Worm (Caenorhabditis elegans): ENCODE data around the gene nuo-4.
"Not testable (repeated sequence)": the region's sequence is repeated elsewhere in the genome, so short reads cannot be mapped to it uniquely, and the experiment has no call there.

The nuo-4 gene

DNA sequence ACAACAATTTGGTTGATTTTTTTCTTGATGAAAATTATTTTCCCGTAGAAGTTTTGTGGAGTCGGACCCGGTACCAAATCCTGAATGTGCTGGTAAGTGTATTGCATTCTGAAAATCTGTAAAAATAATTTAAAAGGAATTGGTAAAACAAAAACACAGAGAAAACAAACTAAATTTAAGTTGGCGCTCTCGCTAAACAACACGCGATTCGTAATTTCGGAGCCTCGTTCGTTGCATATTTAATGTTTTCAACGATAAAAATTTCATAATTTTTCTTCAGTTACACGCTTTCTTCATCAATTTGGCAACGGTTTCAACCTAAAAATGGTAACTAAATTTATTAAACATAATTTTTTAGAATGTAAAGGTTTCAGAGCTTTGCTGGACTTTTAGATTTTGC lies 25.1 kb downstream of the nuo-4 start, which contains the start of the genes pot-1 and ggtb-1 (continued):
- TF ChIP-seq vab-15 (tag; optimal IDR thresholded peaks at IDR 0.05) (no peak), pag-3 (tag; optimal IDR thresholded peaks at IDR 0.05; ENCODE audit: borderline replicate concordance, insufficient read depth) (no peak), ceh-8 (GFP tag; optimal IDR thresholded peaks at IDR 0.05) (no peak), Y116A8C.19 (tag; optimal IDR thresholded peaks at IDR 0.05; ENCODE audit: borderline replicate concordance) (no peak), nhr-71 (tag; optimal IDR thresholded peaks at IDR 0.05) (no peak), snu-23 (GFP tag; optimal IDR thresholded peaks at IDR 0.05) (peak; percentile 34), skn-1 (tag; optimal IDR thresholded peaks at IDR 0.05) (peak; percentile 21), nhr-20 (tag; optimal IDR thresholded peaks at IDR 0.05) (no peak), xbp-1 (tag; optimal IDR thresholded peaks at IDR 0.05) (no peak), ces-1 (GFP tag; optimal IDR thresholded peaks at IDR 0.05) (no peak), lsy-2 (tag; optimal IDR thresholded peaks at IDR 0.05) (peak in 1 of 2 experiments; percentile 62), mef-2 (tag; optimal IDR thresholded peaks at IDR 0.05) (no peak), nhr-19 (GFP tag; conservative IDR thresholded peaks at IDR 0.05) (no peak), efl-3 (GFP tag; optimal IDR thresholded peaks at IDR 0.05) (no peak), ceh-82 (tag; optimal IDR thresholded peaks at IDR 0.05) (peak in 1 of 3 experiments; percentile 4)

DNA sequence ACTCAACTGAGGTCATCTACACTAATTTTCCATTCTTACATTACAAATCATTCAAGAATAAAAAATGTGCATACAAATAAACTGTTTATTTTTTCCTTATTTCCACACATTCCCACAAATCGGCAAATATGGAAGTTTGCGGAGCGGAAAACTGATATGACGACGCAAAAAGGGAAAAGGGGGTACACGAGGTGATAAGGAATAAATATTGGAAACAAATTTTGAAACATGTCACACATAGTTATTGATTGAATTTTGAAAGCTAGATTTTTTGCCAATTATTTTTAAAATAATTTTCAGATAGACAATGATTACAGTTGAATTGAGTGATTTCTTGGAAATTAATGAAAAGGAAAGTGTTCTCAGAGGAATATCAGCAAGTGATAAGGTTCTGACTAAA lies 30.0 kb downstream of the nuo-4 start, which contains the start of gene viro-2:
Gene viro-2, plus strand, starts transcription at position 301 of the 400 bp plus-strand sequence.
- not testable (repeated sequence) for TF ChIP-seq ces-1 (GFP tag; optimal IDR thresholded peaks at IDR 0.05); C04F5.9 (tag; optimal IDR thresholded peaks at IDR 0.05); C16A3.4 (tag; optimal IDR thresholded peaks at IDR 0.05)

- no peak for TF ChIP-seq sox-4 (tag; optimal IDR thresholded peaks at IDR 0.05)
- no peak for TF ChIP-seq xbp-1 (tag; optimal IDR thresholded peaks at IDR 0.05)
- TF ChIP-seq nhr-12 (tag; optimal IDR thresholded peaks at IDR 0.05): no peak
- TF ChIP-seq lin-13 (GFP tag; optimal IDR thresholded peaks at IDR 0.05): no peak
These were observed 34.2 kb downstream of the nuo-4 start, which contains the start of gene B0280.2 for ce11 chrIII:7124364-7124763. Gene B0280.2, plus strand, starts transcription at chrIII:7124664.

DNA sequence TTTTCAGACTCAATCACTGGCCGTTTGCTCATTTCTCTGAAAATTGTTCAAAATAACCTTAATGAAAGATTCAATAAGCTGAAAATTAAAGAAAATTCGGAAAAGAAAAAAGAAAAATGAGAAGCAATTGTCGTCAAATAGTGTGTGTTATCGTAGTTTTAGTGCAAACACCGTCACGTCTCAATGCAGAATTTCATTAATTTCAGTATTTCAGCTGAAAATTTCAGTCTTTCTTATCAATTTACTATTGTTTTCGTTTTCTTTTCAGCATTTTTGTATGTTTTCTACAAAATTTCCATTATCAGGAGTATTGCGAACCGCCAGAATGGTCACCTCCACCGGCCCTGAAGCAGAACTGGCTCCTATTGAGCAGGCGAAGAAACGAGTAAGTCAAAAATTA lies 35.7 kb downstream of the nuo-4 start, which contains the start of the genes B0280.9 and rpia-1:
Gene B0280.9, minus strand, starts transcription at position 36 of the 400 bp plus-strand sequence.
Gene rpia-1, plus strand, starts transcription at position 269 of the 400 bp plus-strand sequence.
- TF ChIP-seq nhr-12 (tag; optimal IDR thresholded peaks at IDR 0.05): no peak
- TF ChIP-seq unc-30 (tag; optimal IDR thresholded peaks at IDR 0.05): no peak
- no peak for TF ChIP-seq xbp-1 (tag; optimal IDR thresholded peaks at IDR 0.05)
- TF ChIP-seq swsn-7 (tag; optimal IDR thresholded peaks at IDR 0.05): no peak
- TF ChIP-seq ceh-82 (tag; optimal IDR thresholded peaks at IDR 0.05): peak in 1 of 3 experiments; percentile 27
- no peak for TF ChIP-seq mab-9 (GFP tag; IDR thresholded peaks at IDR 0.05)
- no peak for TF ChIP-seq dsc-1 (tag; optimal IDR thresholded peaks at IDR 0.05)
- peak in 2 of 3 experiments; percentile 32 to 48 for TF ChIP-seq dpl-1 (GFP tag; optimal IDR thresholded peaks at IDR 0.05)
- no peak for TF ChIP-seq ceh-63 (GFP tag; optimal IDR thresholded peaks at IDR 0.05)
- no peak for TF ChIP-seq egl-13 (tag; optimal IDR thresholded peaks at IDR 0.05)
- no peak for TF ChIP-seq hlh-4 (tag; optimal IDR thresholded peaks at IDR 0.05)
- TF ChIP-seq nhr-77 (tag; optimal IDR thresholded peaks at IDR 0.05): no peak
- TF ChIP-seq aha-1 (tag; optimal IDR thresholded peaks at IDR 0.05): no peak
- no peak for TF ChIP-seq nhr-11 (tag; optimal IDR thresholded peaks at IDR 0.05)
- no peak for TF ChIP-seq fos-1 (tag; optimal IDR thresholded peaks at IDR 0.05)
- TF ChIP-seq zag-1 (tag; optimal IDR thresholded peaks at IDR 0.05): no peak
- no peak for TF ChIP-seq C04F5.9 (tag; optimal IDR thresholded peaks at IDR 0.05)
- TF ChIP-seq ceh-88 (GFP tag; IDR thresholded peaks at IDR 0.05): no peak
- TF ChIP-seq snpc-4 (tag; optimal IDR thresholded peaks at IDR 0.05): no peak
- TF ChIP-seq hlh-17 (GFP tag; optimal IDR thresholded peaks at IDR 0.05; ENCODE audit: borderline replicate concordance): no peak
- TF ChIP-seq F16B12.6 (tag; optimal IDR thresholded peaks at IDR 0.05): peak; percentile 90
- no peak for TF ChIP-seq unc-62 (GFP tag; optimal IDR thresholded peaks at IDR 0.05)
- TF ChIP-seq nhr-71 (tag; optimal IDR thresholded peaks at IDR 0.05): peak; percentile 22
- TF ChIP-seq nhr-237 (tag; optimal IDR thresholded peaks at IDR 0.05): no peak
- TF ChIP-seq nhr-47 (tag; optimal IDR thresholded peaks at IDR 0.05): no peak
- no peak for TF ChIP-seq irx-1 (tag; optimal IDR thresholded peaks at IDR 0.05)
- no peak for TF ChIP-seq ztf-4 (tag; optimal IDR thresholded peaks at IDR 0.05)
- TF ChIP-seq nhr-85 (tag): no peak
- TF ChIP-seq rnt-1 (tag; optimal IDR thresholded peaks at IDR 0.05): peak; percentile 10
- no peak for TF ChIP-seq unc-86 (tag; optimal IDR thresholded peaks at IDR 0.05)
- no peak for TF ChIP-seq nhr-90 (tag; optimal IDR thresholded peaks at IDR 0.05; ENCODE audit: poor library complexity)
- no peak for TF ChIP-seq nhr-28 (tag; optimal IDR thresholded peaks at IDR 0.05)
- no peak for TF ChIP-seq Y116A8C.19 (tag; optimal IDR thresholded peaks at IDR 0.05; ENCODE audit: borderline replicate concordance)

All from whole organism, L1 larva.